Fruit fly (Drosophila melanogaster): Measurements from ENCODE around the gene gammaTub23C.

Gene gammaTub23C

dm6 chr2L:2972439-2972936 lies at the start of gene gammaTub23C, which contains the start of gene Rrp1 (continued):
- TF ChIP-seq Six4 (GFP tag; optimal IDR thresholded peaks at IDR 0.05) (peak; percentile 87), CG13775 (GFP tag; optimal IDR thresholded peaks at IDR 0.05) (peak; percentile 96), seq (GFP tag; IDR thresholded peaks at IDR 0.05) (peak; percentile 68), CG1792 (GFP tag; optimal IDR thresholded peaks at IDR 0.05) (peak; percentile 56), Lpt (GFP tag; optimal IDR thresholded peaks at IDR 0.05) (no peak), eyg (GFP tag; optimal IDR thresholded peaks at IDR 0.05) (peak; percentile 35), CG11695 (GFP tag; IDR thresholded peaks at IDR 0.05) (peak; percentile 86), Vsx1 (GFP tag; optimal IDR thresholded peaks at IDR 0.05) (no peak), so (GFP tag; IDR thresholded peaks at IDR 0.05) (peak; percentile 59; the same call in 1 of the 3 replicates), CG6854 (GFP tag; optimal IDR thresholded peaks at IDR 0.05) (peak; percentile 74), Sry-δ (GFP tag; optimal IDR thresholded peaks at IDR 0.05) (peak; percentile 70), Side (GFP tag; optimal IDR thresholded peaks at IDR 0.05) (peak; percentile 63), CG10209 (GFP tag; optimal IDR thresholded peaks at IDR 0.05) (peak; percentile 93), Elba2 (GFP tag; optimal IDR thresholded peaks at IDR 0.05) (peak; percentile 36), CG6689 (GFP tag; IDR thresholded peaks at IDR 0.05) (peak; percentile 100), zfh2 (GFP tag; optimal IDR thresholded peaks at IDR 0.05) (peak; percentile 78), CG1602 (GFP tag; optimal IDR thresholded peaks at IDR 0.05) (peak; percentile 94), twi (tag; optimal IDR thresholded peaks at IDR 0.05) (peak; percentile 89), CG2678 (tag; optimal IDR thresholded peaks at IDR 0.05) (peak; percentile 94), CG17186 (GFP tag; optimal IDR thresholded peaks at IDR 0.05) (peak; percentile 64), dysf (GFP tag; IDR thresholded peaks at IDR 0.05) (peak; percentile 90), CG9817 (tag; optimal IDR thresholded peaks at IDR 0.05) (peak; percentile 90), BEAF-32 (GFP tag; optimal IDR thresholded peaks at IDR 0.05) (peak; percentile 62), sd (tag; optimal IDR thresholded peaks at IDR 0.05) (no peak), ssp (GFP tag; IDR thresholded peaks at IDR 0.05) (peak; percentile 80), dati (GFP tag; IDR thresholded peaks at IDR 0.05) (no peak), CG7839 (tag; optimal IDR thresholded peaks at IDR 0.05) (peak; percentile 94), Abd-B (GFP tag; optimal IDR thresholded peaks at IDR 0.05) (peak; percentile 93), HmgD (GFP tag; optimal IDR thresholded peaks at IDR 0.05) (peak; percentile 6), sc (optimal IDR thresholded peaks at IDR 0.05) (no peak), sc (GFP tag; optimal IDR thresholded peaks at IDR 0.05) (peak; percentile 92), Optix (GFP tag; IDR thresholded peaks at IDR 0.05) (0 out of 3 replicates have a peak, but pooled peaks have one; percentile 31), CG4854 (GFP tag; optimal IDR thresholded peaks at IDR 0.05) (peak; percentile 76), CG11085 (GFP tag; IDR thresholded peaks at IDR 0.05) (peak; percentile 77), CG12071 (GFP tag; optimal IDR thresholded peaks at IDR 0.05) (peak; percentile 69), Rfx (GFP tag; IDR thresholded peaks at IDR 0.05) (peak; percentile 83), phol (tag; optimal IDR thresholded peaks at IDR 0.05) (peak; percentile 96), dm (GFP tag; optimal IDR thresholded peaks at IDR 0.05) (peak; percentile 40), CG2116 (GFP tag; optimal IDR thresholded peaks at IDR 0.05) (peak; percentile 83), gce (GFP tag; IDR thresholded peaks at IDR 0.05) (0 out of 3 replicates have a peak, but pooled peaks have one; percentile 36), Rx (GFP tag; IDR thresholded peaks at IDR 0.05) (no peak), CG11723 (GFP tag; optimal IDR thresholded peaks at IDR 0.05) (peak; percentile 85), lab (GFP tag; optimal IDR thresholded peaks at IDR 0.05) (peak; percentile 89), onecut (GFP tag; IDR thresholded peaks at IDR 0.05) (peak; percentile 62), Fer2 (tag; optimal IDR thresholded peaks at IDR 0.05) (peak; percentile 80), CG1603 (tag; optimal IDR thresholded peaks at IDR 0.05) (peak; percentile 34), CG7372 (GFP tag; IDR thresholded peaks at IDR 0.05) (peak; percentile 83), CG9609 (GFP tag; optimal IDR thresholded peaks at IDR 0.05) (peak; percentile 77), CG17361 (GFP tag; IDR thresholded peaks at IDR 0.05) (peak; percentile 99), CG11560 (tag; IDR thresholded peaks at IDR 0.05) (peak; percentile 76), ewg (GFP tag; optimal IDR thresholded peaks at IDR 0.05) (peak; percentile 85)
